Worm (Caenorhabditis elegans) whole organism, L2 larva: ENCODE data around the gene nurf-1.

Experiments used
- C34F6.9 ChIP-seq: fragments of 150-350 bp; optimal IDR thresholded peaks from 2 replicates; lab custom pipeline; 2014; ENCODE audit warnings: missing biosample characterization, missing genetic modification characterization
- F13H6.1 ChIP-seq: sonication (generic microtip); optimal IDR thresholded peaks from 2 replicates; lab custom pipeline; 2016; ENCODE audit warnings: missing genetic modification characterization, missing compliant biosample characterization
- R02D3.7 ChIP-seq: fragments of 150-350 bp; optimal IDR thresholded peaks from 2 replicates; lab custom pipeline; 2014; ENCODE audit warnings: missing biosample characterization, missing genetic modification characterization
- Y55F3AM.14 ChIP-seq: fragments of 200-800 bp; sonication (Bioruptor generic); optimal IDR thresholded peaks from 2 replicates; lab custom pipeline; 2018; ENCODE audit warnings: mild to moderate bottlenecking, missing genetic modification characterization, missing compliant biosample characterization
- ZK546.5 ChIP-seq: sonication (generic microtip); optimal IDR thresholded peaks from 2 replicates; lab custom pipeline; 2017; ENCODE audit warnings: missing biosample characterization, missing genetic modification characterization
- alr-1 ChIP-seq: fragments of 150-350 bp; optimal IDR thresholded peaks from 2 replicates; lab custom pipeline; 2014; ENCODE audit warnings: missing biosample characterization, missing genetic modification characterization
- aly-2 ChIP-seq: fragments of 150-350 bp; optimal IDR thresholded peaks from 2 replicates; lab custom pipeline; 2014; ENCODE audit warnings: missing biosample characterization, missing genetic modification characterization
- ama-1 ChIP-seq: fragments of 150-350 bp; optimal IDR thresholded peaks from 2 replicates; lab custom pipeline; 2018; ENCODE audit warnings: inconsistent platforms
- blmp-1 ChIP-seq: sonication (generic microtip); optimal IDR thresholded peaks from 2 replicates; lab custom pipeline; 2017; ENCODE audit warnings: missing genetic modification characterization, mild to moderate bottlenecking, missing compliant biosample characterization, antibody characterized with exemption, moderate library complexity; ENCODE audit not compliant: insufficient read depth
- ceh-16 ChIP-seq: fragments of 150-350 bp; optimal IDR thresholded peaks from 2 replicates; lab custom pipeline; 2014; ENCODE audit warnings: missing biosample characterization, missing genetic modification characterization
- ceh-82 ChIP-seq: fragments of 150-350 bp; optimal IDR thresholded peaks from 2 replicates; lab custom pipeline; 2014; ENCODE audit warnings: missing biosample characterization, missing genetic modification characterization
- crh-2 ChIP-seq: sonication (generic microtip); optimal IDR thresholded peaks from 2 replicates; lab custom pipeline; 2017; ENCODE audit warnings: missing biosample characterization, missing genetic modification characterization
- dmd-4 ChIP-seq: sonication (generic microtip); optimal IDR thresholded peaks from 2 replicates; lab custom pipeline; 2017; ENCODE audit warnings: missing biosample characterization, missing genetic modification characterization
- egl-27 ChIP-seq: sonication (generic microtip); optimal IDR thresholded peaks from 3 replicates; lab custom pipeline; 2017; ENCODE audit warnings: missing biosample characterization, missing genetic modification reagents, missing genetic modification characterization
- elt-1 ChIP-seq: fragments of 150-350 bp; optimal IDR thresholded peaks from 2 replicates; lab custom pipeline; 2014; ENCODE audit warnings: missing biosample characterization, missing genetic modification characterization
- elt-3 ChIP-seq: sonication (generic microtip); optimal IDR thresholded peaks from 2 replicates; lab custom pipeline; 2017; ENCODE audit warnings: missing biosample characterization, missing genetic modification characterization
- fos-1 ChIP-seq: fragments of 150-350 bp; optimal IDR thresholded peaks from 2 replicates; lab custom pipeline; 2014; ENCODE audit warnings: missing biosample characterization, missing genetic modification characterization
- gmeb-1 ChIP-seq: fragments of 150-350 bp; optimal IDR thresholded peaks from 2 replicates; lab custom pipeline; 2014; ENCODE audit warnings: missing biosample characterization, missing genetic modification characterization
- lin-11 ChIP-seq: fragments of 150-350 bp; sonication (generic microtip); optimal IDR thresholded peaks from 2 replicates; lab custom pipeline; 2014; ENCODE audit warnings: missing biosample characterization, missing genetic modification characterization, inconsistent platforms, mixed read lengths
- lin-13 ChIP-seq: fragments of 150-350 bp; optimal IDR thresholded peaks from 2 replicates; lab custom pipeline; 2014; ENCODE audit warnings: missing biosample characterization, missing genetic modification reagents, missing genetic modification characterization
- lin-39 ChIP-seq: fragments of 150-350 bp; optimal IDR thresholded peaks from 2 replicates; lab custom pipeline; 2014; ENCODE audit warnings: missing biosample characterization, missing genetic modification reagents, missing genetic modification characterization
- lsy-2 ChIP-seq, 2 experiments: fragments of 150-350 bp in 1 of 2; sonication (generic microtip) in 1 of 2; optimal IDR thresholded peaks; 2 replicates each; lab custom pipeline; 2014 to 2017; ENCODE audit warnings: missing biosample characterization in 2 of 2, missing genetic modification characterization in 2 of 2
- mab-5 ChIP-seq: fragments of 150-350 bp; optimal IDR thresholded peaks from 2 replicates; lab custom pipeline; 2014; ENCODE audit warnings: missing biosample characterization, missing genetic modification characterization
- mbf-1 ChIP-seq: sonication (generic microtip); optimal IDR thresholded peaks from 2 replicates; lab custom pipeline; 2017; ENCODE audit warnings: missing biosample characterization, missing genetic modification characterization
- mdl-1 ChIP-seq, 2 experiments: fragments of 150-350 bp in 1 of 2; sonication (generic microtip) in 1 of 2; optimal IDR thresholded peaks; 2 replicates each; lab custom pipeline; 2017; ENCODE audit warnings: missing biosample characterization in 2 of 2, missing genetic modification characterization in 2 of 2
- nhr-10 ChIP-seq: sonication (generic microtip); optimal IDR thresholded peaks from 2 replicates; lab custom pipeline; 2017; ENCODE audit warnings: missing biosample characterization, missing genetic modification characterization
- nhr-11 ChIP-seq: fragments of 150-350 bp; optimal IDR thresholded peaks from 2 replicates; lab custom pipeline; 2014; ENCODE audit warnings: missing biosample characterization, missing genetic modification characterization
- nhr-12 ChIP-seq: fragments of 150-350 bp; optimal IDR thresholded peaks from 2 replicates; lab custom pipeline; 2014; ENCODE audit warnings: missing biosample characterization, missing genetic modification characterization
- nhr-129 ChIP-seq: fragments of 150-350 bp; optimal IDR thresholded peaks from 2 replicates; lab custom pipeline; 2014; ENCODE audit warnings: missing biosample characterization, missing genetic modification characterization
- nhr-21 ChIP-seq: fragments of 150-350 bp; optimal IDR thresholded peaks from 2 replicates; lab custom pipeline; 2014; ENCODE audit warnings: missing biosample characterization, missing genetic modification characterization
- nhr-23 ChIP-seq: fragments of 150-350 bp; optimal IDR thresholded peaks from 2 replicates; lab custom pipeline; 2014; ENCODE audit warnings: missing biosample characterization, missing genetic modification reagents, missing genetic modification characterization
- nhr-237 ChIP-seq: fragments of 150-350 bp; optimal IDR thresholded peaks from 2 replicates; lab custom pipeline; 2014; ENCODE audit warnings: missing biosample characterization, missing genetic modification characterization
- nhr-25 ChIP-seq: fragments of 150-350 bp; sonication (generic microtip); optimal IDR thresholded peaks from 3 replicates; lab custom pipeline; 2014; ENCODE audit warnings: missing biosample characterization, missing genetic modification characterization
- nhr-6 ChIP-seq: fragments of 150-350 bp; optimal IDR thresholded peaks from 2 replicates; lab custom pipeline; 2014; ENCODE audit warnings: missing biosample characterization, missing genetic modification characterization
- nhr-77 ChIP-seq: fragments of 150-350 bp; optimal IDR thresholded peaks from 2 replicates; lab custom pipeline; 2014; ENCODE audit warnings: missing biosample characterization, missing genetic modification characterization
- peb-1 ChIP-seq: fragments of 150-350 bp; optimal IDR thresholded peaks from 2 replicates; lab custom pipeline; 2014; ENCODE audit warnings: missing biosample characterization, missing genetic modification characterization
- sem-4 ChIP-seq: fragments of 150-350 bp; optimal IDR thresholded peaks from 2 replicates; lab custom pipeline; 2014; ENCODE audit warnings: missing biosample characterization, missing genetic modification reagents, missing genetic modification characterization
- skn-1 ChIP-seq: sonication (generic microtip); optimal IDR thresholded peaks from 2 replicates; lab custom pipeline; 2017; ENCODE audit warnings: missing biosample characterization, missing genetic modification characterization
- sma-3 ChIP-seq: sonication (generic microtip); optimal IDR thresholded peaks from 2 replicates; lab custom pipeline; 2016; ENCODE audit warnings: missing genetic modification reagents, missing genetic modification characterization, missing compliant biosample characterization
- sma-9 ChIP-seq, 2 experiments: fragments of 150-350 bp in 1 of 2; sonication (generic microtip) in 1 of 2; optimal IDR thresholded peaks; 2 replicates each; lab custom pipeline; 2014 to 2016; ENCODE audit warnings: missing genetic modification characterization in 2 of 2, mild to moderate bottlenecking in 1 of 2, missing biosample characterization in 1 of 2, missing compliant biosample characterization in 1 of 2, missing genetic modification reagents in 1 of 2, moderate library complexity in 1 of 2
- snpc-4 ChIP-seq: fragments of 150-350 bp; optimal IDR thresholded peaks from 2 replicates; lab custom pipeline; 2014; ENCODE audit warnings: missing biosample characterization, missing genetic modification characterization
- unc-39 ChIP-seq: fragments of 150-350 bp; optimal IDR thresholded peaks from 2 replicates; lab custom pipeline; 2014; ENCODE audit warnings: missing biosample characterization, missing genetic modification characterization
- unc-55 ChIP-seq: fragments of 150-350 bp; sonication (generic microtip); optimal IDR thresholded peaks from 3 replicates; lab custom pipeline; 2014; ENCODE audit warnings: missing biosample characterization, missing genetic modification reagents, missing genetic modification characterization
- unc-62 ChIP-seq: fragments of 150-350 bp; optimal IDR thresholded peaks from 2 replicates; lab custom pipeline; 2014; ENCODE audit warnings: missing biosample characterization, missing genetic modification reagents, missing genetic modification characterization
- zag-1 ChIP-seq: fragments of 150-350 bp; optimal IDR thresholded peaks from 2 replicates; lab custom pipeline; 2014; ENCODE audit warnings: missing biosample characterization, missing genetic modification characterization
- ztf-1 ChIP-seq: fragments of 200-800 bp; sonication (Bioruptor generic); conservative IDR thresholded peaks from 2 replicates; pipeline ENCODE4 v1.3.6; 2022; ENCODE audit warnings: missing genetic modification characterization, missing compliant biosample characterization
- ztf-11 ChIP-seq: sonication (generic microtip); optimal IDR thresholded peaks from 2 replicates; lab custom pipeline; 2017; ENCODE audit warnings: missing biosample characterization, missing genetic modification characterization
- ztf-4 ChIP-seq: fragments of 150-350 bp; optimal IDR thresholded peaks from 2 replicates; lab custom pipeline; 2014; ENCODE audit warnings: missing biosample characterization, missing genetic modification characterization

The nurf-1 gene

ce11 chrII:14388213-14388612 lies 2.3 kb upstream of the nurf-1 start, which contains the start of gene F26H11.8:
Gene F26H11.8, plus strand, starts transcription at chrII:14388513.
- TF ChIP-seq nhr-25 (no peak), C34F6.9 (tag; lab: Kevin White, UChicago) (no peak), unc-62 (GFP tag; lab: Kevin White, UChicago) (no peak), Y55F3AM.14 (GFP tag; lab: Kevin White, UChicago) (no peak), ceh-16 (tag; lab: Kevin White, UChicago) (no peak), fos-1 (tag; lab: Kevin White, UChicago) (no peak)

ce11 chrII:14393766-14394165 lies 3.3 kb downstream of the nurf-1 start:
- TF ChIP-seq nhr-10 (tag; lab: Kevin White, UChicago), result no peak
- TF ChIP-seq nhr-12 (tag; lab: Kevin White, UChicago), result no peak
- no peak for TF ChIP-seq R02D3.7
- TF ChIP-seq snpc-4 (tag; lab: Kevin White, UChicago), result no peak
- TF ChIP-seq nhr-129 (tag; lab: Kevin White, UChicago), result no peak
- TF ChIP-seq lin-11 (tag; lab: Kevin White, UChicago), result no peak
- no peak for TF ChIP-seq unc-62 (GFP tag; lab: Kevin White, UChicago)
- TF ChIP-seq nhr-11 (tag; lab: Kevin White, UChicago), result no peak
- TF ChIP-seq nhr-237 (tag; lab: Kevin White, UChicago), result no peak
- no peak for TF ChIP-seq nhr-23 (tag; lab: Kevin White, UChicago)

- TF ChIP-seq alr-1 (tag; lab: Kevin White, UChicago) (no peak), ceh-82 (tag; lab: Kevin White, UChicago) (no peak), ZK546.5 (tag; lab: Kevin White, UChicago) (no peak), ztf-4 (peak; percentile 60), sem-4 (tag; lab: Kevin White, UChicago) (peak; percentile 89), ama-1 (lab: Kevin White, UChicago) (peak; percentile 70), elt-3 (tag; lab: Kevin White, UChicago) (no peak), aly-2 (no peak), skn-1 (tag; lab: Kevin White, UChicago) (no peak), nhr-12 (tag; lab: Kevin White, UChicago) (no peak), lsy-2 (tag; optimal IDR thresholded peaks at IDR 0.05; lab: Kevin White, UChicago) (peak; percentile 65 to 94), ceh-16 (tag; lab: Kevin White, UChicago) (peak; percentile 10), lin-39 (no peak), nhr-129 (tag; lab: Kevin White, UChicago) (peak; percentile 89), nhr-25 (peak; percentile 93), sma-9 (GFP tag; optimal IDR thresholded peaks at IDR 0.05; lab: Kevin White, UChicago) (no peak), sma-9 (tag; optimal IDR thresholded peaks at IDR 0.05; lab: Kevin White, UChicago) (no peak), egl-27 (tag; lab: Kevin White, UChicago) (no peak), nhr-23 (tag; lab: Kevin White, UChicago) (no peak), ztf-1 (GFP tag; lab: Robert Waterston, UW) (no peak), nhr-6 (tag; lab: Kevin White, UChicago) (peak; percentile 28), unc-62 (GFP tag; lab: Kevin White, UChicago) (no peak), C34F6.9 (tag; lab: Kevin White, UChicago) (peak; percentile 99), dmd-4 (tag; lab: Kevin White, UChicago) (no peak), elt-1 (tag; lab: Kevin White, UChicago) (no peak), mbf-1 (tag; lab: Kevin White, UChicago) (no peak), nhr-21 (tag; lab: Kevin White, UChicago) (peak; percentile 80), nhr-10 (tag; lab: Kevin White, UChicago) (no peak), blmp-1 (tag; lab: Kevin White, UChicago) (peak; percentile 62), peb-1 (tag; lab: Kevin White, UChicago) (no peak), F13H6.1 (tag; lab: Kevin White, UChicago) (peak; percentile 77), snpc-4 (tag; lab: Kevin White, UChicago) (peak; percentile 72), nhr-77 (tag; lab: Kevin White, UChicago) (no peak), nhr-237 (tag; lab: Kevin White, UChicago) (no peak), ztf-11 (tag; lab: Kevin White, UChicago) (no peak), Y55F3AM.14 (GFP tag; lab: Kevin White, UChicago) (no peak), sma-3 (GFP tag; lab: Kevin White, UChicago) (peak; percentile 84), fos-1 (tag; lab: Kevin White, UChicago) (peak; percentile 80), unc-39 (no peak), crh-2 (tag; lab: Kevin White, UChicago) (peak; percentile 96), zag-1 (tag; lab: Kevin White, UChicago) (no peak), nhr-11 (tag; lab: Kevin White, UChicago) (no peak), lin-11 (tag; lab: Kevin White, UChicago) (peak; percentile 81), unc-55 (GFP tag; lab: Kevin White, UChicago) (peak; percentile 93), gmeb-1 (tag; lab: Kevin White, UChicago) (peak; percentile 84), lin-13 (GFP tag; lab: Kevin White, UChicago) (peak; percentile 89), R02D3.7 (no peak), mab-5 (peak; percentile 74), mdl-1 (tag; optimal IDR thresholded peaks at IDR 0.05; lab: Kevin White, UChicago) (peak; percentile 73 to 93)
Observed at ce11 chrII:14399595-14399994, 9.1 kb downstream of the nurf-1 start.
